Fruit fly (Drosophila melanogaster): ENCODE results near the gene CG43844.

The CG43844 gene

DNA sequence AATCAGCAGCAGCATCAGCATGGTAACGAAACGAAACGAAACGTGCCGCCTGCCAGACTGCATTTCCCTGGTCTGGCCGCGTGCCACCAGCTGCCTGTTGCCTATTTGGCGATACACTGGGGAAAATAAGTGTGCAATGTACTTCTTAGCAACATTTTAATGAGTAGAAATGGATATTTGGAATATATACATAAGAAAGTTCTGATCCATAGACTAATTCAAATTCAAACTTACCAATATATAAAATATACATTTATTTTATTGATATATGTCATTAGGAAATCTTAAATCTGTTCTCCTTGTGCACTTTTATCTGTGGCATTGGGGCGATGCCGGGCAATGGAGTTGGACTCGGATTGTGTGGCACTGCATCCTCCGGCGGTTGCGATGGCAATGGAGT is 4.6 kb downstream of the CG43844 start (continued):
- peak; percentile 83 for TF ChIP-seq CG3032 (tag; optimal IDR thresholded peaks at IDR 0.05)
- peak; percentile 12 for TF ChIP-seq topi (GFP tag; optimal IDR thresholded peaks at IDR 0.05)
- peak; percentile 94 for TF ChIP-seq CG8119 (GFP tag; IDR thresholded peaks at IDR 0.05)
- TF ChIP-seq fkh (GFP tag; optimal IDR thresholded peaks at IDR 0.05), result no peak
- TF ChIP-seq CG6163 (GFP tag; IDR thresholded peaks at IDR 0.05), result peak; percentile 88
- TF ChIP-seq salr (GFP tag; optimal IDR thresholded peaks at IDR 0.05), result peak; percentile 36 to 88
- TF ChIP-seq Sox14 (GFP tag; optimal IDR thresholded peaks at IDR 0.05), result peak; percentile 57
- TF ChIP-seq Blimp-1 (GFP tag; optimal IDR thresholded peaks at IDR 0.05), result no peak
- peak; percentile 86 for TF ChIP-seq dsx (GFP tag; optimal IDR thresholded peaks at IDR 0.05; ENCODE audit: poor library complexity, severe bottlenecking)
- TF ChIP-seq CG6808 (GFP tag; optimal IDR thresholded peaks at IDR 0.05), result peak; percentile 78
- TF ChIP-seq Eip75B (GFP tag; optimal IDR thresholded peaks at IDR 0.05), result peak; percentile 47
- TF ChIP-seq CG11762 (GFP tag; optimal IDR thresholded peaks at IDR 0.05; ENCODE audit: insufficient read depth), result peak; percentile 71
- TF ChIP-seq Met (GFP tag; optimal IDR thresholded peaks at IDR 0.05), result peak; percentile 23

DNA sequence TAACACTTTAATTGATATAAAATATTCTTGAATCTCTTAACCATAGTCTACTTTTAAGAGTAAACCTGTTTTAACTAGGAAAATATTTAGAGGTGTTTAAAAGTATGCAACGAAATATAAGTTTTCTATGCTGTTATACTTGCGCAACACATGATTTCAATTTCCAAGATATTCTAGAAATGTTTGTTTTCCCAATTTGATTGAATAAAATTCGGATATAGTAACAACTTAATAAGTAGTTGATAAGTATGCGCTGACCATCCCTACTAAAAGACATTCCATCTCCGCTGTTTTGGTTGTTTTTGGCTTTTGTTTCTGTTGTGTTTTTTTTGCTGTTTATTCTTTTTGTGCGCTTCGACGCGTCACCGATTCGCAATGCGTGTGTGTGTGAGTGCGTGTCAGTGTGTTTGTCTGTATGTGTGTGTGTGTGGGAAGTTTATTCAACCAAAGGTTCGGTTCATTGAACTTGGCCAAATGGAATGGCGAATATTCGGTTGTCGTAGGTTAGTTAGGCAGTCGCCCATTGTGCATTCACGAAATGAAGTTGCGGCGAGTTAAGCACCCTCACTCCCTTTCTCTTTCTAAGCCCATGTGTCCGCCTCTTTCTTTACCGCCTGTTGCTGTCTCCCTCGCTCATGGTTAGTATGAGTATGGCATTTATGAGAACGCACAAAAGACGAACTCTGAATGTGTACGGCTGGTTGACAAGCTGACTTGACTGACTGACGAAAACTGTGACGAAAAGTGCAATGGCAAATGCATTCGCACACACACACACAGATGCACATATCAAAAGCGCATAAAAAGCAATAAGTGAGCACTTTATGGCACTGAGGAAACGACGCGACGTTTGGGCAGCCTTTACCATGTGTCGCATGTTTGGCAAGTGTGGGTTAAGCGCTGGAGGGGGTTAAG is 6.9 kb downstream of the CG43844 start:
- TF ChIP-seq CG34406 (GFP tag; optimal IDR thresholded peaks at IDR 0.05), result peak; percentile 21
- TF ChIP-seq CG1621 (tag; optimal IDR thresholded peaks at IDR 0.05), result no peak
- peak; percentile 1 for TF ChIP-seq Eip93F (GFP tag; optimal IDR thresholded peaks at IDR 0.05)
- TF ChIP-seq fd85E (GFP tag; optimal IDR thresholded peaks at IDR 0.05), result no peak
- TF ChIP-seq Eip75B (GFP tag; optimal IDR thresholded peaks at IDR 0.05), result no peak
- TF ChIP-seq svp (GFP tag), result peak; percentile 74
- TF ChIP-seq dac (GFP tag; optimal IDR thresholded peaks at IDR 0.05), result no peak
- peak; percentile 53 for TF ChIP-seq CG10631 (GFP tag; optimal IDR thresholded peaks at IDR 0.05)
- TF ChIP-seq pdm3 (GFP tag; optimal IDR thresholded peaks at IDR 0.05), result peak; percentile 44
- no peak for TF ChIP-seq CG6792 (GFP tag; optimal IDR thresholded peaks at IDR 0.05)
- TF ChIP-seq CG9139 (GFP tag; optimal IDR thresholded peaks at IDR 0.05), result peak; percentile 0
- TF ChIP-seq Hr38 (GFP tag; optimal IDR thresholded peaks at IDR 0.05), result no peak
- TF ChIP-seq Gug (GFP tag; IDR thresholded peaks at IDR 0.05), result no peak
- TF ChIP-seq lz (GFP tag; optimal IDR thresholded peaks at IDR 0.05), result peak; percentile 54
- TF ChIP-seq CG10669 (GFP tag; optimal IDR thresholded peaks at IDR 0.05), result peak; percentile 41
- TF ChIP-seq CG3919 (GFP tag; optimal IDR thresholded peaks at IDR 0.05), result peak; percentile 20
- TF ChIP-seq Hr39 (GFP tag; optimal IDR thresholded peaks at IDR 0.05), result peak; percentile 47
- no peak for TF ChIP-seq CG8119 (GFP tag; IDR thresholded peaks at IDR 0.05)
- no peak for TF ChIP-seq net (GFP tag; optimal IDR thresholded peaks at IDR 0.05)
- TF ChIP-seq CG6854 (GFP tag; optimal IDR thresholded peaks at IDR 0.05), result peak; percentile 78
- peak; percentile 36 for TF ChIP-seq Smox (GFP tag; optimal IDR thresholded peaks at IDR 0.05)
- TF ChIP-seq achi (GFP tag; optimal IDR thresholded peaks at IDR 0.05), result peak; percentile 19
- TF ChIP-seq CG6276 (GFP tag; optimal IDR thresholded peaks at IDR 0.05), result peak; percentile 36
- no peak for TF ChIP-seq fkh (GFP tag; optimal IDR thresholded peaks at IDR 0.05)
- TF ChIP-seq CG32006 (GFP tag; optimal IDR thresholded peaks at IDR 0.05), result peak; percentile 43
- TF ChIP-seq CG8319 (GFP tag; optimal IDR thresholded peaks at IDR 0.05), result peak; percentile 33
- peak; percentile 56; the same call in 2 of the 3 replicates for TF ChIP-seq CG6163 (GFP tag; IDR thresholded peaks at IDR 0.05)
- TF ChIP-seq topi (GFP tag; optimal IDR thresholded peaks at IDR 0.05), result peak; percentile 55
- TF ChIP-seq dsx (GFP tag; optimal IDR thresholded peaks at IDR 0.05; ENCODE audit: poor library complexity, severe bottlenecking), result peak; percentile 10
- peak; percentile 12 for TF ChIP-seq CG11902 (GFP tag; optimal IDR thresholded peaks at IDR 0.05)
- TF ChIP-seq spab (GFP tag; optimal IDR thresholded peaks at IDR 0.05), result no peak
- no peak for TF ChIP-seq Hr4 (GFP tag; optimal IDR thresholded peaks at IDR 0.05)
- no peak for TF ChIP-seq CG4318 (GFP tag; optimal IDR thresholded peaks at IDR 0.05)
- no peak for TF ChIP-seq Sox102F (GFP tag; optimal IDR thresholded peaks at IDR 0.05)
- TF ChIP-seq fd59A (GFP tag; optimal IDR thresholded peaks at IDR 0.05), result no peak
- TF ChIP-seq CG15336 (GFP tag; IDR thresholded peaks at IDR 0.05), result no peak
- TF ChIP-seq CG3032 (tag; optimal IDR thresholded peaks at IDR 0.05), result peak; percentile 24
- peak in 1 of 2 experiments; percentile 33 for TF ChIP-seq ss (GFP tag; optimal IDR thresholded peaks at IDR 0.05)
- peak; percentile 35 for TF ChIP-seq Met (GFP tag; optimal IDR thresholded peaks at IDR 0.05)
- TF ChIP-seq CG7368 (GFP tag; optimal IDR thresholded peaks at IDR 0.05), result peak; percentile 8
- TF ChIP-seq esn (GFP tag; optimal IDR thresholded peaks at IDR 0.05), result peak; percentile 72

All from whole organism, prepupa.